Fruit fly (Drosophila melanogaster) ovary, adult (tissue): Measurements from ENCODE around the gene Smr.

Experiments
- CG17801 ChIP-seq: fragments of 200-800 bp; optimal IDR thresholded peaks from 2 replicates; lab custom pipeline; 2019; ENCODE audit warnings: missing biosample characterization, mild to moderate bottlenecking, missing genetic modification characterization, moderate library complexity; ENCODE audit not compliant: partially characterized antibody

The Smr gene

DNA sequence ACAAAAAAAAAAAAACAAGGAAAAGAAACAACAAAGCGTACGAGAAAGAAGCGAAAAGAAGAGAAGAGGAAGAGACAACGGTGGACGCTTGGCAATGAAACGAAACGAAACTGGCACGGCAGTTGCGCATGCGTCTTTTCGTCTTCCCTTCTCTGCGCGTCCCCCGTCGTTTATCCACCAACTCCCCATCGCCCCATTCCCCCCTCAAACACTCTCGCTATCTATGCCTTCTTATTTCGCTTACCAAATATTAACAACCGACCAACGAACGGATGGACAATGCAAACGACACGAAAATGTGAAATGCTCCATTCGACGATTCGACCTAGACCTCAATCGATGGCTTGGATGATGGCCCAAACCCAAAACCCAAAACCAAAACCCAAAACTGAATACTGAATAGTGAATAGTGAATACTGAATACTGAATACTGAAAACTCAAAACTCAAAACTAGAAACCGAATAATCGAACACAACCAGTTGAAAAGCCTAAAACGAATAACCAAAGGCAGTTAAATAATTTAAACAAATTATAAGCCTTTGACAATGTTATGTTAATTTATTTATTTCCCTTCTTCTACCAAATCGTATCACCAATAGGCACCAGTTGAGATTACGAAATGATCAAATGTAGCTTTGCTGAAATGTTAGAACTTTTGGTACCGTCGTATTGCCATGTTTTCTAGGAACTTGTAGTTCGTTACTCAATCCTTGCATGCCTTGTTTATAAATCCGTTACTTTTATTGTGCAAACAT is 71.7 kb downstream of the Smr start:
- TF ChIP-seq CG17801: no peak

DNA sequence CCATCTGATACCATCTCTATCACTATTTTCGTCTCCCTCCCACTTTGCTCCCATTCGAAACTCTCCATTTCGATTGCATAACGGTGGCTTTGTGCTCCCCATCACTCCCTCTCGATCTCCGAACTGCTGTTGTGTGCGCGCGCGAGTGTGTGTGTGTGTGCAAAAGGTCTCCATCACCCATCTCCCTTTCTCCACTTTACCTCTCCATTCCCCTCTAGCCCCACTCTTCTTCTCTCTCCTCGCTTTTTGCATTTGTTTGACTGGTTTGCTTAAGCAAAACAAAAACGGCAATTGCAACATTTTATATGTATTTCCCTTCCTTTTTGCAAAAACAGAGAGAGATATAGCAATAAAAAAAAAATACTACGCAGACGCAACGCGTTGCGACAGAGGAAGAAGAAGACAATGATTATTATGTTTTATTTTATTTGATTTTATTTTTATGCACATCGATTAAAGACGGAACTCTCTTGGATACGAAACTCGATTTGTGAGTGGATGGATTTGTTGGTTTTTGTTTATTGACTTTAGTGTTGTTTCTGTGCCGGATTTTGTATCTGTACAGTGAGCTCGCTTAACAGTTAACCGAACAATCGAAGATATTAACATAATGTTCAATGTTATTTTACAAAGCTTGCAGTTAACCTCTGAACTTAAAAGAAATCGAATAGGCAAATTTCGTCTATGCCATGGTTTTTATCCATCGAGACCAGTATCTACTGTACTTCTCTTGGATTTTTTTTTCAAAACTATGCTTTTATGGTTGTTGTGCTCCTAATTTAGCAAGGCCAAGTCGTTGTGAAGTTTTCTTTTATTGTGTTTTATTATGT is 72.5 kb downstream of the Smr start:
- peak; percentile 76 for TF ChIP-seq CG17801

DNA sequence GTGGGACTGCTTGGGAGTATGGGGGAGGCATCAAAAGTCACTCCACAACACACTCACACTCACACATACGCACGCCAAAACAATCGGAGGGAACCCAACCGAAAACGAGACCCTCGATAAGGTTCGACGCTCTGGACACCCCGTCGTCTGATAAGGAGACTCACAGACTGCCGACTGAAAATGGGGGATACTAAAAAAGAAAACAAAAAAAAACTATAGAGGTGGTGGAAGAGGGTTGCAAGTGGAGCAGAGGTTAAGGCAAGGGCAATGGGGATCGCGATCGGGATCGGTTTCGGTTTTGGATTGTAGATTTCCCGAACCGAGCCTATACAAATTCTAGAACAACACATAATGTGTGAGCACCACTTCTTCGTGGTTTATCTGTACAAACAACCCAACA is 73.7 kb downstream of the Smr start:
- no peak for TF ChIP-seq CG17801

DNA sequence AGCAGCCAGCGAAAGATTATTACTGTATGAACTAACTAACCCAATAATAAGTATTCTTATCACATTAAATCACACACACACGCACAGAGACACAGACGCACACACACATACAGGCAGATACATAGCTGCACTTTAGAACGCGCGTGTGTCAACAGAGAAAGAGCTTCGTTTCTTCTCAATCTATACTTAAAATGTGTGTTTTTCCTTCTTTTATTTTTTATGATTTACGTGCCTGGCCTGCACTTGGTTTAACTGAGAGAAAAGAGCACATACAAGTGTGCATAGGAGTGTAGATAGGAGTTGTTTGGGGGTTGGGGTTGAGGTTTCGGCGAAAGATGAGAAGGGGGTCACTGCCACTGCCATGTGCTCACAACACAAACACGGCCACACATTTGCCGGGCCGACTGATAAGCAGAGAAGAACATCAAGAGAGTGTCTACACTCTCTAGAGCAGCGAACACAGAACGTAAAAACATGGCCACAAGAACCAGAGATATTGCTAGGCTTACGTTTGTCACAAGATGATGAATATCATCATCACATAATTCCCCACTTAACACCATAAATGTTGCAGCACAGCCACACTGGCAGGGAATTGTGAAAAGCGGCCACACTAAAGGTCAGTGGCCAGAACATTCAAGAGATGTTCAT is 74.7 kb downstream of the Smr start:
- no peak for TF ChIP-seq CG17801

DNA sequence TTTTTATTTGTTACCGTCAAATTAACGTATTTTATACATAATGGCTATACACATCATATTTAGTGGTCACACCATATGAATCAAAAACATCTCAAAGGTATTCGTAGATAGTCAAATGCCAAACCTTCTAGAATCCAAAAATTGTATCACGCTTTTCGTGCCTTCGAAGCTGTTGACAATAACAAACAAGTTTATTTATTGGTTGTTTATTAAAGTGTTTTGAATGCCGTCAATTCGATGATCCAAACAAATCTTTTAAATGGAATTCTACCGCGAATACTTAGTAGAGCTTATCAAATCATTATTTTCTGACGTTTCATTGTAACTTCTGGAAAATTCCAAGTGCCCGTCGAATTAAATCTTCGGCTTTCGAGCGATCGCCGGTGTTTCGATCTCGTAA is 75.4 kb downstream of the Smr start:
- TF ChIP-seq CG17801: no peak

DNA sequence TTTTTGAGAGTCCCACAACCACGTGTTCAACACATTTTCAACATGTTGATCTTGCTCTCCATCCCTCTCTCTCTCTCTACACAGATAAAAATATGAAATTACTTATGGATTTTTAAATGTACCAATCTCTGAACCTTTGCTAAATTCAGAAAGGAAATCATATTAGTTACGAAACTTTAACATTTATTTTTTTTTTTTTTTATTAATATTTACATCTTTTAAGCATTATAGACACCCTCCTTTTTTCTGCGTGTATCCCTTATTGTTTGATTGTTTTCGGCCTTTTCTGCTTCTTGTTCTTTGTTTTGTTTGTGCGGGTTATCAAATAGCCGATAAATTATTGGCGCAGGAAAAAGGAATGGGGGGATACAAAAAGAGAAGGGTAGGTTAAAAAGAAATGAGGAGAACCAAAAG is 75.9 kb downstream of the Smr start:
- TF ChIP-seq CG17801: peak; percentile 95

DNA sequence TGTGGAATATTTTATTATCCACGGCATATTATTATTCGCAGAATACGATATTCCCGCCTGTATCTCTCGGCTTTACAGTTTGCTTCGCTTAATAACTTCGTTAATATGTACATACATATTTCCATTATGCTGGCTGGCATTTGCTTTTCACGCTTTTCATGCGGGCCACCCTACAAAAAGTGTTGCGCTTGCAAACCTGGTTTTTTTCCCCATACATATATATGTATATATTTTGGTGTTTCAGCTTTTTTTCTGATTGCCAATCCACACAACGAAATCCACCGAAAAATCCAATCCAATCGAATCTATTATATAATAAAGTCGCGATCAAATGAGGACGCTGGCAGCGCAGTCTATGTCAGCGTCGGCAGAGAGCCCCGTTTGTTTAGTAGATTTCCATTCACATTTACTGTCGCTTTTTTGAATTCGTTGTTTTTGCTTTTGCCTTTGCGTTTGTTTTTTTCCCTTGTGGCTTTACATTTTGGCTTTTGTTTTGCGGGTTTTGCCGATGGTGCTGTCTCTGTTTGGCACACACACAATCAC is 76.6 kb downstream of the Smr start:
- no peak for TF ChIP-seq CG17801

DNA sequence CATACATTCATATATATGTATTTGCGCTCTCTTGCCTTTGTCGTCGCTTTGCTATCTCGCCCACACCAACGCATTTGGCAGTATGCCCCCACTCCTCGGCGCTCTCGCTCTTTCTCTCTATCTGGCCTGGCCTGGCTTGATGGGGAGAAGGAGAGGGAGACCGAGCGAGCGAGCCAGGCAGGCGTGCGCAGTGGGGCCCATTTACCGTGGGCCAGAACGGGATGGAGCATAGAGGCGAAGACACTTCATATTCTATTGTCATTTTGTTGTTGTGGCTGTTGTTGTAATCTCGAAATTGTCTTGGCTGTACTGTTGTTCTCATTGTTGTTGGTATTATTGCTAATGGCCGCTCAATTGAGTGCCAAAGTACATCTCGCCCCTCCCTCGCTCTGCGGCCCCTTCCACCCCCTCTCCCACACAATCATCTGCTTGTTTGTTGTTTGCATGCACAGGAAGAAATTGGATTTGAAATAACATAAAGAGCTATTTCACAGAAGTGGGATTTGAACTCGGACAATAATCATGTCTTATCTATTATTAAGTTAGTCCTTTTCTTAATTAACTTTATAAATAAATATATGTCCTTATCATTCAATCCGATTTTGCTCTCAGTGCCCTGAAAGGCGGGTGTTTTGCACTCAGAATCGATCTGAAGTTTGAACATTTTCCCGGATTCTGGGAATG is 77.2 kb downstream of the Smr start:
- peak; percentile 82 for TF ChIP-seq CG17801

DNA sequence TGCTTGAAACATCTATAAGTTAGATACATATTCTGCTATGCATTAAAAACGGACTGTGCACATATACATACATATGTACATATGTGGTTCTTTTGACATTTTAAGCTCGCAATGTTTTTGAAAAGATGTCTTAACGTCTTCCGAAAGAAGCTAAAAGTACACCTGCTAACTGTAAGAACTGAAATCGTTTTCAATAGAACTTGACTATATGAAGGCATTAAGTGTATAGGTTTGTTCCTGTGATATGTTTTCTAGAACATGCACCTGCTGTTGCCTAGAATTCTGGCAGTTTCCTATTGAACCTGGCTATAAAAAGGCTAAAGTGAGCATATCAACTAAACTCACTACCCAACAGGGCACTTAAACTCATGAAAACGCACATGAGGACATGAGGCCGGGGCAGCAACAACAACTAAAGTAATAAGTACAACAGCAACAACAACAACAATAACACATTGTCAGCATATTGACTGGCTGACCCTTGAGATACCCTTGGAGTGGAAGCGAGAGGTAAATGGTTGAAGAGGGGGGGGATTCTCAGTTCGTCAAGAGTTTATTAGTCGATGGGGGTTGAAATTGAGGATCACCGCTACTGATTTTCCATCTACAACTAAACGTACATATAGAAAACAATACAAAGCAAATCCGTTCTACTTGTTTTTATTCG is 78.2 kb downstream of the Smr start:
- TF ChIP-seq CG17801: no peak

DNA sequence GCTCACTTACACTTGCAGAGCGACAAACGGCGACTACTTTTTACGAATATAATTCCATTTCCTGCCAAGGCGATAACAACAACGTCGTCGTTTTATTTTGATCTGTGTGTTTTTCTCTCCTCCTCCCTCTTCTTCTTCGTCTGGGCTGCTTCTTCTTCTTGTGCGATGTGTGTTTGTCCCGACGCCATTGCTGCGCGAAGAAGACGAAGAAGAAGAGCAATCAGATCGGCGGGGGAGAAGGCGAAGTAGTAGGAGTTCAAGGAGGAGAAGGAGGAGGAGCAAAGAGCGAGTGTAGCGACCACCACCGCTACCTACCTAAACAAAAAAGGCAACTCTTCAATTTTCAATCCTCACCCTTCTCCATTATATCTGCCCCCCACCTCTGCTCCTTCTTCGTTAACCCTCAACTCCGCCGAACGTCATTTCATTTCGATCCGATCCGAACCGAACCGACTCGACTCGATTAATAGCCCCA is 78.9 kb downstream of the Smr start:
- peak; percentile 27 for TF ChIP-seq CG17801

DNA sequence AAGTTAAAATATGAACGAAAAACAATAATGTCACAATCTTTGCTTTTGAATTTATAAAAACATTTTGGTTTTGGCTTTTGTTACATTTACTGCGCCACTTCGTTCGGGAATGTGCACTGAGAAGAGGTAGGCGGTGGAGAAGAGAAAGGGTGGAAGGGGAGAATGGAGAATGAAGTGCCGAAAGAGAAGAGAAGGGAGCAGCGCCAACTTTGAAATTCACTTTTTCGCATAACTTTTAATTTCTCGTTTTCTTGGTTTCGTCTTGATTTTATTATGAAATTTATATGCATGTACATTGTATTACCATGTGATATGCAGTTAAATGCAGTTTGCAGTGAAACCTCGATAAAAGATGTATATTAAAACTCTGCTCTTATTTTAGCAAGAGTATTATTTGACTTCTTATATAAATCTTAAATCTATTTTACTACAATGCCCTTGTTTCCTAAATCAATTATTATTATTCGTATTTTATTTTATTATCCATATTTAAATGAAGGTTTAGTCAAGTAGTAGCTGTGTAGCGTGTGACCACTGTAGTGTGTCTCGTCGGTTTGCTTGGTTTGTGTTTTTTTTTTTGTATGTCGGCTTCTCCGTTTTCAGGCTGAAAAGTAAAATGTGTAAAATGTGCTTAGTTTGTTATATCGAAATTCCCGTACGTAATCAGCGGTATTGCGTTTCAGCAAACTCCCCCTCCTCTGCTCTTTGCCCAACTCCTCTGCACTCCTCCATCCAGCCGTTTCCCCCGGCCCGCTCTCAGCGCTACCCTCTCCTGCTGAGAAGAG is 79.5 kb downstream of the Smr start:
- TF ChIP-seq CG17801: peak; percentile 94

DNA sequence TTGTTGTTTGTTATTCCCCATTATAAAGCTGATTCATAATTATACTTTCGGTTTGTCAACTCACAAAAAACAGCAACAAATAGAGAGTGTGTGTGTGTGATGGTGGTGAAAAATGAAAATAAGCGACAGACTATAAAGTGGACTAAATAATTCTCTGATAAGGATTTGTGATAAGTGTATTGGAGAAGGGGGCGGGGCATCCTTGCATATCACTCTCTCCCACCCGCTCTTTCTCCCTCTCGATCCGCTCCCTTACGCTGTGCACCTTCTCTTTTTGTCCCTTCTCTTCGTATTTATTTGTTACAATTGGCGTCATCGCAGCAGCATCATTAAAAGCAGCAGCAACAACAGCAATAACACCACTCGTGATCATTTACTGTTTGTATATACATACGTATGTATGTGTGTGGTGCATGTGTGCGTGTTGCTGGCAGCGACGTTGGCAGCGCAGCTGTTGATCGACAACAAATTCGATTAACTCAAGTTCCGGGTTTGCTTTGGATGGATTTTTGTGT is 80.9 kb downstream of the Smr start:
- peak; percentile 63 for TF ChIP-seq CG17801

DNA sequence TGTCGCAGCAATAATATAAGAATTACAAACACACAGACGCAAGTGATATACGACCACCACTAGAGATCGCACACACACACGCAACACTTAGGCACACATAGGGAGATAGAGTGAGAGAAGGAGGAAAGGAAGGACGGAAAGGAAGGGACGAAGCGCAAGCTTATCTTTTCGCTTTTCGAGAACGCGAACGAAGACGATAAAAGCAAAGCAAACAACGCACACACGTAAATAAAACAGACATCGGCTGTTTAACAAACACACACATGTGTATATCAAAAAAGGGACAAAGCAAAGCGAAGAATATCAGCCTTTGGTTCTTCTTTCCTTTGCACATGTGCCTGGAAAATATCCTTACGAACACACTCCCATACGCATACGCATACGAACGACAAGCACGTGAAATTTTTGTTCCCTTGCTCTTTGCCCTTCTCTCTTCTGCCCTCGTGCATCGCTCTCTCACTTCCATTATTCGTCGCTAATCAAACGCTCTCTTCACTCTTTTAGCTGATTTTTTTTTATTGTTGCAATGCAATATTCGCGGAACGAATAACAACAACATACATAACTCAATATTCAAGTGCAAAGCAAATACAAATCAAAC is 82.3 kb downstream of the Smr start:
- TF ChIP-seq CG17801: peak; percentile 72

DNA sequence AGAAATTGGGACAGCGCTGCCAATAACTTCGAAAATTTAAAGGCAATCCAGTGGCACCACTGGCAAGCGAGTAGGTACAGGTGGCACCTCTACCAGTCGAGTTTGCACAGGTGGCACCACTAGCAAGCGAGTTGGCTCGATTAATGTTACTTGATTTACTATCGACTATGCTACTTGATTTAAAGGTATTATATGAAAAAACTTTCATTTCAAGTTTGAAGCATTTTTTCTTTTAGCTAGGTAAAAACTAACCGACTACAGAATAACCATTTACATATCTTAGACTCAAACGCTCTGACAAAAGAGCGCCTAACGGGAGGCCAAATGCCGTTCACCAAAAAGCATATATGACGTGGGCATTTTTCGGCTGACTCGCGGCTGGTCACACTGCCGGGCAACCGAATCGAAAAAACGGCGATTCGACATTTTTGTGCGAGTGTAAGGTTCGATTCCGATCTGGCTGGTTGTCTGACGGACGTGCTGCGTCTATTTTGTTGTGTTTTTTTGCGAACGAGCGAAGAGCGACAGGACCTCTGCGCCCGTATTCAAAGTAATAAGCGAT is 83.3 kb downstream of the Smr start, which contains the start of gene Tis11:
Gene Tis11, plus strand, starts transcription at position 417 of the 562 bp plus-strand sequence.
- TF ChIP-seq CG17801: peak; percentile 40
